Fruit fly (Drosophila melanogaster) whole organism, embryonic: ENCODE measurements around the gene Kah.

Experiments used
- Antp ChIP-seq: fragments of 200-800 bp; sonication (Bioruptor generic); optimal IDR thresholded peaks from 3 replicates; lab custom pipeline; 2016; ENCODE audit warnings: missing biosample characterization, missing genetic modification characterization
- CG10565 ChIP-seq: fragments of 200-800 bp; sonication (Bioruptor generic); optimal IDR thresholded peaks from 3 replicates; lab custom pipeline; 2016; ENCODE audit warnings: missing biosample characterization, mild to moderate bottlenecking, missing genetic modification characterization
- CG10959 ChIP-seq: fragments of 200-800 bp; sonication (Bioruptor generic); IDR thresholded peaks from 2 replicates; pipeline ENCODE4 v1.3.6; 2022; ENCODE audit warnings: missing biosample characterization, missing genetic modification characterization
- CG11085 ChIP-seq: fragments of 200-800 bp; sonication (Bioruptor generic); IDR thresholded peaks from 2 replicates; pipeline ENCODE4 v1.3.6; 2022; ENCODE audit warnings: missing biosample characterization, missing genetic modification characterization
- CG11398 ChIP-seq: fragments of 200-800 bp; sonication (Bioruptor generic); optimal IDR thresholded peaks from 2 replicates; lab custom pipeline; 2016; ENCODE audit warnings: missing biosample characterization, missing genetic modification characterization
- CG1233 ChIP-seq: fragments of 200-800 bp; sonication (Bioruptor generic); optimal IDR thresholded peaks from 4 replicates; lab custom pipeline; 2018; ENCODE audit warnings: missing biosample characterization, mild to moderate bottlenecking, missing genetic modification characterization
- CG13287 ChIP-seq: fragments of 200-800 bp; sonication (Bioruptor generic); IDR thresholded peaks from 2 replicates; pipeline ENCODE4 v1.3.6; 2022; ENCODE audit warnings: missing biosample characterization, missing genetic modification characterization; ENCODE audit not compliant: partially characterized antibody
- CG13894 ChIP-seq: fragments of 200-800 bp; sonication (Bioruptor generic); optimal IDR thresholded peaks from 3 replicates; lab custom pipeline; 2018; ENCODE audit warnings: missing biosample characterization, mild to moderate bottlenecking, missing genetic modification characterization, moderate library complexity
- CG15011 ChIP-seq: fragments of 200-800 bp; sonication (Bioruptor generic); optimal IDR thresholded peaks from 3 replicates; lab custom pipeline; 2018; ENCODE audit warnings: missing biosample characterization, mild to moderate bottlenecking, missing genetic modification characterization
- CG1529 ChIP-seq: fragments of 200-800 bp; sonication (Bioruptor generic); optimal IDR thresholded peaks from 3 replicates; lab custom pipeline; 2018; ENCODE audit warnings: missing biosample characterization, missing genetic modification characterization
- CG1603 ChIP-seq: fragments of 200-800 bp; sonication (Bioruptor generic); optimal IDR thresholded peaks from 2 replicates; lab custom pipeline; 2019; ENCODE audit warnings: missing biosample characterization, mild to moderate bottlenecking, missing genetic modification characterization, moderate library complexity
- CG2199 ChIP-seq: fragments of 200-800 bp; sonication (Bioruptor generic); IDR thresholded peaks from 3 replicates; pipeline ENCODE4 v1.3.6; 2022; ENCODE audit warnings: missing biosample characterization, missing genetic modification characterization
- CG31224 ChIP-seq: fragments of 200-800 bp; sonication (Bioruptor generic); IDR thresholded peaks from 2 replicates; pipeline ENCODE4 v1.3.6; 2022; ENCODE audit warnings: missing biosample characterization, missing genetic modification characterization
- CG42726 ChIP-seq: fragments of 200-800 bp; sonication (Bioruptor generic); IDR thresholded peaks from 2 replicates; pipeline ENCODE4 v1.3.6; 2022; ENCODE audit warnings: missing biosample characterization, missing genetic modification characterization; ENCODE audit not compliant: partially characterized antibody
- CG4617 ChIP-seq: fragments of 200-800 bp; sonication (Bioruptor generic); optimal IDR thresholded peaks from 3 replicates; lab custom pipeline; 2016; ENCODE audit warnings: missing biosample characterization, missing genetic modification characterization, borderline replicate concordance
- CG6765 ChIP-seq: fragments of 200-800 bp; sonication (Bioruptor generic); optimal IDR thresholded peaks from 3 replicates; lab custom pipeline; 2017; ENCODE audit warnings: missing biosample characterization, mild to moderate bottlenecking, missing genetic modification characterization
- CG7987 ChIP-seq: fragments of 200-800 bp; sonication (Bioruptor generic); optimal IDR thresholded peaks from 2 replicates; lab custom pipeline; 2018; ENCODE audit warnings: missing biosample characterization, mild to moderate bottlenecking, missing genetic modification characterization, moderate library complexity
- CG8089 ChIP-seq: fragments of 200-800 bp; sonication (Bioruptor generic); optimal IDR thresholded peaks from 3 replicates; lab custom pipeline; 2016; ENCODE audit warnings: missing biosample characterization, missing genetic modification characterization
- CG8388 ChIP-seq: fragments of 200-800 bp; sonication (Bioruptor generic); optimal IDR thresholded peaks from 2 replicates; lab custom pipeline; 2019; ENCODE audit warnings: missing biosample characterization, mild to moderate bottlenecking, missing genetic modification characterization, moderate library complexity
- CG8924 ChIP-seq: fragments of 200-800 bp; optimal IDR thresholded peaks from 3 replicates; lab custom pipeline; 2019; ENCODE audit warnings: missing biosample characterization, mild to moderate bottlenecking, missing genetic modification characterization, moderate library complexity
- D ChIP-seq, 2 experiments: fragments of 200-800 bp in 1 of 2; fragments of >200 bp in 1 of 2; sonication (Bioruptor generic) in 1 of 2; optimal IDR thresholded peaks; 2 replicates in 1 of 2; 3 replicates in 1 of 2; lab custom pipeline; 2017; ENCODE audit warnings: mild to moderate bottlenecking in 1 of 2, missing biosample characterization in 1 of 2, missing genetic modification characterization in 1 of 2, missing genetic modification reagents in 1 of 2
- Dp ChIP-seq: fragments of 200-800 bp; sonication (Bioruptor generic); optimal IDR thresholded peaks from 2 replicates; lab custom pipeline; 2018; ENCODE audit warnings: missing biosample characterization, mild to moderate bottlenecking, missing genetic modification characterization, moderate library complexity
- Fer3 ChIP-seq: fragments of 200-800 bp; sonication (Bioruptor generic); optimal IDR thresholded peaks from 2 replicates; lab custom pipeline; 2018; ENCODE audit warnings: missing biosample characterization, mild to moderate bottlenecking, missing genetic modification characterization, moderate library complexity
- HLHmδ ChIP-seq: fragments of 200-800 bp; sonication (Bioruptor generic); optimal IDR thresholded peaks from 2 replicates; lab custom pipeline; 2018; ENCODE audit warnings: missing biosample characterization, mild to moderate bottlenecking, missing genetic modification characterization, moderate library complexity
- Hey ChIP-seq: fragments of 200-800 bp; sonication (Bioruptor generic); optimal IDR thresholded peaks from 3 replicates; lab custom pipeline; 2018; ENCODE audit warnings: missing biosample characterization, mild to moderate bottlenecking, missing genetic modification characterization
- HmgZ ChIP-seq: fragments of 200-800 bp; sonication (Bioruptor generic); optimal IDR thresholded peaks from 2 replicates; lab custom pipeline; 2018; ENCODE audit warnings: missing biosample characterization, mild to moderate bottlenecking, missing genetic modification characterization
- MTF-1 ChIP-seq: fragments of 200-800 bp; sonication (Bioruptor generic); optimal IDR thresholded peaks from 2 replicates; lab custom pipeline; 2018; ENCODE audit warnings: missing biosample characterization, mild to moderate bottlenecking, missing genetic modification characterization, borderline replicate concordance
- Mad ChIP-seq: fragments of 200-800 bp; sonication (Bioruptor generic); optimal IDR thresholded peaks from 2 replicates; lab custom pipeline; 2016; ENCODE audit warnings: missing biosample characterization, missing genetic modification characterization
- Sin3A ChIP-seq: fragments of >200 bp; optimal IDR thresholded peaks from 2 replicates; lab custom pipeline; 2018
- Sry-β ChIP-seq: fragments of 200-800 bp; sonication (Bioruptor generic); optimal IDR thresholded peaks from 2 replicates; lab custom pipeline; 2018; ENCODE audit warnings: missing biosample characterization, mild to moderate bottlenecking, missing genetic modification characterization, moderate library complexity
- Taf1 ChIP-seq: fragments of 200-800 bp; sonication (Bioruptor generic); IDR thresholded peaks from 2 replicates; pipeline ENCODE4 v1.3.6; 2022; ENCODE audit warnings: missing biosample characterization, missing genetic modification characterization
- al ChIP-seq: fragments of 200-800 bp; sonication (Bioruptor generic); IDR thresholded peaks from 2 replicates; pipeline ENCODE4 v1.3.6; 2022; ENCODE audit warnings: missing biosample characterization, missing genetic modification characterization
- br ChIP-seq: fragments of >200 bp; optimal IDR thresholded peaks from 2 replicates; lab custom pipeline; 2017
- ci ChIP-seq: fragments of 200-800 bp; sonication (Bioruptor generic); IDR thresholded peaks from 3 replicates; pipeline ENCODE4 v1.3.6; 2022; ENCODE audit warnings: missing biosample characterization, missing genetic modification characterization
- crol ChIP-seq: fragments of 200-800 bp; sonication (Bioruptor generic); IDR thresholded peaks from 2 replicates; pipeline ENCODE4 v1.3.6; 2022; ENCODE audit warnings: missing biosample characterization, missing genetic modification characterization
- ems ChIP-seq: fragments of 200-800 bp; sonication (Bioruptor generic); optimal IDR thresholded peaks from 3 replicates; lab custom pipeline; 2016; ENCODE audit warnings: missing biosample characterization, missing genetic modification characterization
- fru ChIP-seq: fragments of >200 bp; optimal IDR thresholded peaks from 2 replicates; lab custom pipeline; 2017
- ftz-f1 ChIP-seq: fragments of 200-800 bp; sonication (Bioruptor generic); optimal IDR thresholded peaks from 2 replicates; lab custom pipeline; 2016; ENCODE audit warnings: missing biosample characterization, missing genetic modification characterization
- gfzf ChIP-seq: fragments of 200-800 bp; sonication (Bioruptor generic); optimal IDR thresholded peaks from 2 replicates; lab custom pipeline; 2016; ENCODE audit warnings: missing biosample characterization, mild to moderate bottlenecking, missing genetic modification characterization, moderate library complexity
- gro ChIP-seq: fragments of 200-800 bp; sonication (Bioruptor generic); optimal IDR thresholded peaks from 2 replicates; lab custom pipeline; 2016; ENCODE audit warnings: missing biosample characterization, missing genetic modification characterization
- lab ChIP-seq: fragments of 200-800 bp; sonication (Bioruptor generic); optimal IDR thresholded peaks from 3 replicates; lab custom pipeline; 2017; ENCODE audit warnings: missing biosample characterization, missing genetic modification characterization, mild to moderate bottlenecking, moderate library complexity, missing genetic modification reagents
- luna ChIP-seq: fragments of 200-800 bp; sonication (Bioruptor generic); optimal IDR thresholded peaks from 2 replicates; lab custom pipeline; 2016; ENCODE audit warnings: missing biosample characterization, missing genetic modification characterization
- org-1 ChIP-seq: fragments of 200-800 bp; sonication (Bioruptor generic); optimal IDR thresholded peaks from 2 replicates; lab custom pipeline; 2017; ENCODE audit warnings: missing biosample characterization, missing genetic modification characterization
- otp ChIP-seq: fragments of 200-800 bp; sonication (Bioruptor generic); IDR thresholded peaks from 3 replicates; pipeline ENCODE4, ENCODE4 v1.3.6; 2022; ENCODE audit warnings: missing biosample characterization, missing genetic modification characterization
- peb ChIP-seq: fragments of 200-800 bp; sonication (Bioruptor generic); IDR thresholded peaks from 2 replicates; pipeline ENCODE4 v1.3.6; 2022; ENCODE audit warnings: missing biosample characterization, missing genetic modification characterization
- ro ChIP-seq: fragments of 200-800 bp; sonication (Bioruptor generic); IDR thresholded peaks from 2 replicates; pipeline ENCODE4 v1.3.6; 2022; ENCODE audit warnings: missing biosample characterization, missing genetic modification characterization
- sd ChIP-seq: fragments of 200-800 bp; sonication (Bioruptor generic); optimal IDR thresholded peaks from 3 replicates; lab custom pipeline; 2018; ENCODE audit warnings: missing biosample characterization, mild to moderate bottlenecking, missing genetic modification characterization, moderate library complexity
- slbo ChIP-seq: fragments of 200-800 bp; sonication (Bioruptor generic); IDR thresholded peaks from 2 replicates; pipeline ENCODE4 v1.3.6; 2022; ENCODE audit warnings: missing biosample characterization, missing genetic modification characterization
- sqz ChIP-seq: fragments of 200-800 bp; sonication (Bioruptor generic); optimal IDR thresholded peaks from 3 replicates; lab custom pipeline; 2018; ENCODE audit warnings: missing biosample characterization, mild to moderate bottlenecking, missing genetic modification characterization
- tin ChIP-seq: fragments of 200-800 bp; sonication (Bioruptor generic); optimal IDR thresholded peaks from 3 replicates; lab custom pipeline; 2016; ENCODE audit warnings: missing biosample characterization, missing genetic modification characterization
- zfh2 ChIP-seq: fragments of 200-800 bp; sonication (Bioruptor generic); optimal IDR thresholded peaks from 2 replicates; lab custom pipeline; 2016; ENCODE audit warnings: missing biosample characterization, missing genetic modification characterization

The Kah gene

dm6 chr3L:629353-629915 lies 40.4 kb upstream of the Kah start (continued):
- TF ChIP-seq CG8388 (GFP tag; lab: Kevin White, UChicago) (no peak), ci (GFP tag; lab: Robert Waterston, UW) (peak; percentile 45; the same call in 1 of the 3 replicates), tin (GFP tag; lab: Kevin White, UChicago) (no peak), lab (GFP tag; lab: Kevin White, UChicago) (peak; percentile 70), Mad (GFP tag; lab: Kevin White, UChicago) (no peak), CG11398 (GFP tag; lab: Kevin White, UChicago) (no peak), CG13287 (GFP tag; lab: Robert Waterston, UW) (no peak; the same call in 1 of the 2 replicates), luna (GFP tag; lab: Kevin White, UChicago) (no peak), CG11085 (GFP tag; lab: Robert Waterston, UW) (no peak), Fer3 (peak; percentile 10), CG1529 (no peak), gfzf (no peak), CG1603 (tag; lab: Kevin White, UChicago) (peak; percentile 14), Sin3A (no peak), peb (GFP tag; lab: Robert Waterston, UW) (no peak; the same call in 1 of the 2 replicates), Dp (GFP tag; lab: Kevin White, UChicago) (no peak), crol (peak; percentile 84), HLHmδ (GFP tag; lab: Kevin White, UChicago) (no peak), CG15011 (GFP tag; lab: Kevin White, UChicago) (no peak), Sry-β (GFP tag; lab: Kevin White, UChicago) (no peak), CG1233 (peak; percentile 26), ro (GFP tag; lab: Robert Waterston, UW) (no peak), ems (GFP tag; lab: Kevin White, UChicago) (no peak), br (lab: Kevin White, UChicago) (no peak), Antp (GFP tag; lab: Kevin White, UChicago) (no peak), gro (GFP tag; lab: Kevin White, UChicago) (peak; percentile 61), Hey (tag; lab: Kevin White, UChicago) (peak; percentile 18), ftz-f1 (no peak), Taf1 (GFP tag; lab: Robert Waterston, UW) (no peak), otp (GFP tag; lab: Robert Waterston, UW) (0 out of 3 replicates have a peak, but pooled peaks have one; percentile 36), HmgZ (tag; lab: Kevin White, UChicago) (peak; percentile 56), D (optimal IDR thresholded peaks at IDR 0.05; lab: Kevin White, UChicago) (no peak), D (GFP tag; optimal IDR thresholded peaks at IDR 0.05; lab: Kevin White, UChicago) (no peak), CG8089 (GFP tag; lab: Kevin White, UChicago) (no peak), al (no peak), CG8924 (peak; percentile 26), CG7987 (GFP tag; lab: Kevin White, UChicago) (peak; percentile 33), CG10565 (no peak), CG10959 (no peak), CG13894 (tag; lab: Kevin White, UChicago) (peak; percentile 74), CG31224 (GFP tag; lab: Robert Waterston, UW) (no peak; the same call in 1 of the 2 replicates), CG42726 (GFP tag; lab: Robert Waterston, UW) (no peak), slbo (GFP tag; lab: Robert Waterston, UW) (no peak), MTF-1 (peak; percentile 20), CG4617 (GFP tag; lab: Kevin White, UChicago) (no peak), fru (no peak), sqz (peak; percentile 89), CG6765 (GFP tag; lab: Kevin White, UChicago) (peak; percentile 64), zfh2 (GFP tag; lab: Kevin White, UChicago) (no peak), sd (peak; percentile 81), org-1 (GFP tag; lab: Kevin White, UChicago) (peak; percentile 43), CG2199 (no peak)
